Worm (Caenorhabditis elegans) whole organism, L2 larva: Measurements from ENCODE around the gene let-99.

Experiments used
- F13H6.1 ChIP-seq: sonication (generic microtip); optimal IDR thresholded peaks from 2 replicates; lab custom pipeline; 2016; ENCODE audit warnings: missing genetic modification characterization, missing compliant biosample characterization
- R02D3.7 ChIP-seq: fragments of 150-350 bp; optimal IDR thresholded peaks from 2 replicates; lab custom pipeline; 2014; ENCODE audit warnings: missing biosample characterization, missing genetic modification characterization
- lin-13 ChIP-seq: fragments of 150-350 bp; optimal IDR thresholded peaks from 2 replicates; lab custom pipeline; 2014; ENCODE audit warnings: missing biosample characterization, missing genetic modification reagents, missing genetic modification characterization
- lin-39 ChIP-seq: fragments of 150-350 bp; optimal IDR thresholded peaks from 2 replicates; lab custom pipeline; 2014; ENCODE audit warnings: missing biosample characterization, missing genetic modification reagents, missing genetic modification characterization
- nhr-11 ChIP-seq: fragments of 150-350 bp; optimal IDR thresholded peaks from 2 replicates; lab custom pipeline; 2014; ENCODE audit warnings: missing biosample characterization, missing genetic modification characterization
- nhr-237 ChIP-seq: fragments of 150-350 bp; optimal IDR thresholded peaks from 2 replicates; lab custom pipeline; 2014; ENCODE audit warnings: missing biosample characterization, missing genetic modification characterization
- unc-39 ChIP-seq: fragments of 150-350 bp; optimal IDR thresholded peaks from 2 replicates; lab custom pipeline; 2014; ENCODE audit warnings: missing biosample characterization, missing genetic modification characterization
- unc-55 ChIP-seq: fragments of 150-350 bp; sonication (generic microtip); optimal IDR thresholded peaks from 3 replicates; lab custom pipeline; 2014; ENCODE audit warnings: missing biosample characterization, missing genetic modification reagents, missing genetic modification characterization
- zag-1 ChIP-seq: fragments of 150-350 bp; optimal IDR thresholded peaks from 2 replicates; lab custom pipeline; 2014; ENCODE audit warnings: missing biosample characterization, missing genetic modification characterization
- ztf-11 ChIP-seq: sonication (generic microtip); optimal IDR thresholded peaks from 2 replicates; lab custom pipeline; 2017; ENCODE audit warnings: missing biosample characterization, missing genetic modification characterization

DNA sequence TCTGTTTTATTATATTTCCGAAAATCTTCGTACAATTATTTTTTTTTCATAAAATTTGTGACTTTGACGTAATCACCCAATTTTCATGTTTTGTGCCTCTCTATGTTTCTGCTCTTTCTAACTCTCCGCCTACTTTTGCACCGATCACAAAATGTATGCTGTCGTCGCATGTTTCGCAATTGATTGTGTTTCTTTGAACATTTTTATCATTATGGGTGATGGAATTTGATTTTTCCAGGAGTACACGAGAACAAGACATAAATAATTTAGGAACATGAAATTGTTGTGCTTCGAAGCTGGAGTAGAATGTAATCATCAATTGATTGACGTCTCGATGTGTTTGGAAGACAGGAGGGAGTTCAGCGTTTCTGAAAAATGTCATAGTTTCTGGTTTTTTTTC, 33.3 kb downstream of the let-99 start:
- no peak for TF ChIP-seq nhr-237 (tag; lab: Kevin White, UChicago)
- no peak for TF ChIP-seq lin-39
- TF ChIP-seq unc-39 (tag; lab: Kevin White, UChicago), result no peak
- no peak for TF ChIP-seq R02D3.7 (tag; lab: Kevin White, UChicago)
- no peak for TF ChIP-seq lin-13 (GFP tag; lab: Kevin White, UChicago)
- TF ChIP-seq unc-55 (GFP tag; lab: Kevin White, UChicago), result no peak
- TF ChIP-seq nhr-11 (tag; lab: Kevin White, UChicago), result no peak
- no peak for TF ChIP-seq ztf-11 (tag; lab: Kevin White, UChicago)
- TF ChIP-seq F13H6.1 (tag; lab: Kevin White, UChicago), result no peak
- TF ChIP-seq zag-1 (tag; lab: Kevin White, UChicago), result no peak
